Worm (Caenorhabditis elegans) whole organism, L2 larva: Measurements from ENCODE around the gene W05B2.2.

ENCODE experiments used
- C34F6.9 ChIP-seq: fragments of 150-350 bp; optimal IDR thresholded peaks from 2 replicates; lab custom pipeline; 2014; ENCODE audit warnings: missing biosample characterization, missing genetic modification characterization
- F13H6.1 ChIP-seq: sonication (generic microtip); optimal IDR thresholded peaks from 2 replicates; lab custom pipeline; 2016; ENCODE audit warnings: missing genetic modification characterization, missing compliant biosample characterization
- R02D3.7 ChIP-seq: fragments of 150-350 bp; optimal IDR thresholded peaks from 2 replicates; lab custom pipeline; 2014; ENCODE audit warnings: missing biosample characterization, missing genetic modification characterization
- Y55F3AM.14 ChIP-seq: fragments of 200-800 bp; sonication (Bioruptor generic); optimal IDR thresholded peaks from 2 replicates; lab custom pipeline; 2018; ENCODE audit warnings: mild to moderate bottlenecking, missing genetic modification characterization, missing compliant biosample characterization
- aly-2 ChIP-seq: fragments of 150-350 bp; optimal IDR thresholded peaks from 2 replicates; lab custom pipeline; 2014; ENCODE audit warnings: missing biosample characterization, missing genetic modification characterization
- ama-1 ChIP-seq: fragments of 150-350 bp; optimal IDR thresholded peaks from 2 replicates; lab custom pipeline; 2018; ENCODE audit warnings: inconsistent platforms
- ceh-16 ChIP-seq: fragments of 150-350 bp; optimal IDR thresholded peaks from 2 replicates; lab custom pipeline; 2014; ENCODE audit warnings: missing biosample characterization, missing genetic modification characterization
- ceh-82 ChIP-seq: fragments of 150-350 bp; optimal IDR thresholded peaks from 2 replicates; lab custom pipeline; 2014; ENCODE audit warnings: missing biosample characterization, missing genetic modification characterization
- dmd-4 ChIP-seq: sonication (generic microtip); optimal IDR thresholded peaks from 2 replicates; lab custom pipeline; 2017; ENCODE audit warnings: missing biosample characterization, missing genetic modification characterization
- egl-27 ChIP-seq: sonication (generic microtip); optimal IDR thresholded peaks from 3 replicates; lab custom pipeline; 2017; ENCODE audit warnings: missing biosample characterization, missing genetic modification reagents, missing genetic modification characterization
- elt-1 ChIP-seq: fragments of 150-350 bp; optimal IDR thresholded peaks from 2 replicates; lab custom pipeline; 2014; ENCODE audit warnings: missing biosample characterization, missing genetic modification characterization
- elt-3 ChIP-seq: sonication (generic microtip); optimal IDR thresholded peaks from 2 replicates; lab custom pipeline; 2017; ENCODE audit warnings: missing biosample characterization, missing genetic modification characterization
- fos-1 ChIP-seq: fragments of 150-350 bp; optimal IDR thresholded peaks from 2 replicates; lab custom pipeline; 2014; ENCODE audit warnings: missing biosample characterization, missing genetic modification characterization
- gmeb-1 ChIP-seq: fragments of 150-350 bp; optimal IDR thresholded peaks from 2 replicates; lab custom pipeline; 2014; ENCODE audit warnings: missing biosample characterization, missing genetic modification characterization
- lin-11 ChIP-seq: fragments of 150-350 bp; sonication (generic microtip); optimal IDR thresholded peaks from 2 replicates; lab custom pipeline; 2014; ENCODE audit warnings: missing biosample characterization, missing genetic modification characterization, inconsistent platforms, mixed read lengths
- lin-13 ChIP-seq: fragments of 150-350 bp; optimal IDR thresholded peaks from 2 replicates; lab custom pipeline; 2014; ENCODE audit warnings: missing biosample characterization, missing genetic modification reagents, missing genetic modification characterization
- lin-39 ChIP-seq: fragments of 150-350 bp; optimal IDR thresholded peaks from 2 replicates; lab custom pipeline; 2014; ENCODE audit warnings: missing biosample characterization, missing genetic modification reagents, missing genetic modification characterization
- lsy-2 ChIP-seq, 2 experiments: fragments of 150-350 bp in 1 of 2; sonication (generic microtip) in 1 of 2; optimal IDR thresholded peaks; 2 replicates each; lab custom pipeline; 2014 to 2017; ENCODE audit warnings: missing biosample characterization in 2 of 2, missing genetic modification characterization in 2 of 2
- mab-5 ChIP-seq: fragments of 150-350 bp; optimal IDR thresholded peaks from 2 replicates; lab custom pipeline; 2014; ENCODE audit warnings: missing biosample characterization, missing genetic modification characterization
- mbf-1 ChIP-seq: sonication (generic microtip); optimal IDR thresholded peaks from 2 replicates; lab custom pipeline; 2017; ENCODE audit warnings: missing biosample characterization, missing genetic modification characterization
- mdl-1 ChIP-seq, 2 experiments: fragments of 150-350 bp in 1 of 2; sonication (generic microtip) in 1 of 2; optimal IDR thresholded peaks; 2 replicates each; lab custom pipeline; 2017; ENCODE audit warnings: missing biosample characterization in 2 of 2, missing genetic modification characterization in 2 of 2
- nhr-10 ChIP-seq: sonication (generic microtip); optimal IDR thresholded peaks from 2 replicates; lab custom pipeline; 2017; ENCODE audit warnings: missing biosample characterization, missing genetic modification characterization
- nhr-11 ChIP-seq: fragments of 150-350 bp; optimal IDR thresholded peaks from 2 replicates; lab custom pipeline; 2014; ENCODE audit warnings: missing biosample characterization, missing genetic modification characterization
- nhr-12 ChIP-seq: fragments of 150-350 bp; optimal IDR thresholded peaks from 2 replicates; lab custom pipeline; 2014; ENCODE audit warnings: missing biosample characterization, missing genetic modification characterization
- nhr-129 ChIP-seq: fragments of 150-350 bp; optimal IDR thresholded peaks from 2 replicates; lab custom pipeline; 2014; ENCODE audit warnings: missing biosample characterization, missing genetic modification characterization
- nhr-21 ChIP-seq: fragments of 150-350 bp; optimal IDR thresholded peaks from 2 replicates; lab custom pipeline; 2014; ENCODE audit warnings: missing biosample characterization, missing genetic modification characterization
- nhr-23 ChIP-seq: fragments of 150-350 bp; optimal IDR thresholded peaks from 2 replicates; lab custom pipeline; 2014; ENCODE audit warnings: missing biosample characterization, missing genetic modification reagents, missing genetic modification characterization
- nhr-237 ChIP-seq: fragments of 150-350 bp; optimal IDR thresholded peaks from 2 replicates; lab custom pipeline; 2014; ENCODE audit warnings: missing biosample characterization, missing genetic modification characterization
- nhr-25 ChIP-seq: fragments of 150-350 bp; sonication (generic microtip); optimal IDR thresholded peaks from 3 replicates; lab custom pipeline; 2014; ENCODE audit warnings: missing biosample characterization, missing genetic modification characterization
- nhr-6 ChIP-seq: fragments of 150-350 bp; optimal IDR thresholded peaks from 2 replicates; lab custom pipeline; 2014; ENCODE audit warnings: missing biosample characterization, missing genetic modification characterization
- nhr-77 ChIP-seq: fragments of 150-350 bp; optimal IDR thresholded peaks from 2 replicates; lab custom pipeline; 2014; ENCODE audit warnings: missing biosample characterization, missing genetic modification characterization
- peb-1 ChIP-seq: fragments of 150-350 bp; optimal IDR thresholded peaks from 2 replicates; lab custom pipeline; 2014; ENCODE audit warnings: missing biosample characterization, missing genetic modification characterization
- sem-4 ChIP-seq: fragments of 150-350 bp; optimal IDR thresholded peaks from 2 replicates; lab custom pipeline; 2014; ENCODE audit warnings: missing biosample characterization, missing genetic modification reagents, missing genetic modification characterization
- skn-1 ChIP-seq: sonication (generic microtip); optimal IDR thresholded peaks from 2 replicates; lab custom pipeline; 2017; ENCODE audit warnings: missing biosample characterization, missing genetic modification characterization
- sma-3 ChIP-seq: sonication (generic microtip); optimal IDR thresholded peaks from 2 replicates; lab custom pipeline; 2016; ENCODE audit warnings: missing genetic modification reagents, missing genetic modification characterization, missing compliant biosample characterization
- sma-9 ChIP-seq, 2 experiments: fragments of 150-350 bp in 1 of 2; sonication (generic microtip) in 1 of 2; optimal IDR thresholded peaks; 2 replicates each; lab custom pipeline; 2014 to 2016; ENCODE audit warnings: missing genetic modification characterization in 2 of 2, mild to moderate bottlenecking in 1 of 2, missing biosample characterization in 1 of 2, missing compliant biosample characterization in 1 of 2, missing genetic modification reagents in 1 of 2, moderate library complexity in 1 of 2
- snpc-4 ChIP-seq: fragments of 150-350 bp; optimal IDR thresholded peaks from 2 replicates; lab custom pipeline; 2014; ENCODE audit warnings: missing biosample characterization, missing genetic modification characterization
- unc-39 ChIP-seq: fragments of 150-350 bp; optimal IDR thresholded peaks from 2 replicates; lab custom pipeline; 2014; ENCODE audit warnings: missing biosample characterization, missing genetic modification characterization
- unc-62 ChIP-seq: fragments of 150-350 bp; optimal IDR thresholded peaks from 2 replicates; lab custom pipeline; 2014; ENCODE audit warnings: missing biosample characterization, missing genetic modification reagents, missing genetic modification characterization
- ztf-1 ChIP-seq: fragments of 200-800 bp; sonication (Bioruptor generic); conservative IDR thresholded peaks from 2 replicates; pipeline ENCODE4 v1.3.6; 2022; ENCODE audit warnings: missing genetic modification characterization, missing compliant biosample characterization
- ztf-4 ChIP-seq: fragments of 150-350 bp; optimal IDR thresholded peaks from 2 replicates; lab custom pipeline; 2014; ENCODE audit warnings: missing biosample characterization, missing genetic modification characterization

Gene W05B2.2

DNA sequence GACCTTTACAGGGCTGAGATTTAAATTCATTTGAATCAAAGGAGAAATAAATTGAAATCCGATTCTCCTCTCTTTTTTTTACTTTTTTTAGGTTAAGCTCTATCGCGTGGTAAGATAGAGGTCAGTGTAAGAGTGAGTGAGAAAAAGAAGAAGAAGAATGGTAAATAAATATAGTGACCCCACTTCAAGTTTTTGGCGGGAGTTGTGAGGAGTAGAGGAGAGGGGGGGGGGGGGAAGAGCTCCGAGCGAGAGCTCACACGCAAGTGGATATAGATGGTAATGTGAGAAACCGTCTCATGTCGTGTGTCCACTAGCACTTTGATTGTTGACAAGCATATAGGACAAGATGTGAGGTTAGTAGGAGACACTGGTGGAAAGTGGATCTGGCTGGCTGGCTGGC lies at the start of gene W05B2.2:
TSS of gene W05B2.2 (minus strand) at position 101 of the 400 bp plus-strand sequence.
- TF ChIP-seq nhr-237 (tag; lab: Kevin White, UChicago) (no peak), snpc-4 (tag; lab: Kevin White, UChicago) (no peak), ztf-1 (GFP tag; lab: Robert Waterston, UW) (no peak), nhr-11 (no peak), nhr-23 (tag; lab: Kevin White, UChicago) (no peak)

DNA sequence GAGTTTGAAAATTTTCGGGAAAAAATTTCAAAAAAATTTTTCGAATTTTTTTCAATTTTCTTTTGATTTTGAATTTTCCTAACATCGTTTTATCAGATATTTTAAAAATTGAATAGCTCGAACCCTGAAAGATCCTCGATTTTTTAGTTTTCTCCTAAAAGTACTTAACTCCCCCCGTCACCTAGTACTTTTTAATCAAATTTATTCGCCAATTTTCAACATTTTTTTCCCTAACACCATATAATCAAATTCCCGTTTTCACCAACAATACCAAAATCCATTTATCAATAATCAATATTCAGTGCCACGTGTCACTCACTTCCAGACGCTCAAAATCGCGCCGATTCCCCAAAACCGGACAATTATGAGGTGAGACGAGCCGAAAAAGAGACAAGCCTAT lies 45.4 kb upstream of the W05B2.2 start, which contains the start of gene kvs-4:
TSS of gene kvs-4 (plus strand) at position 301 of the 400 bp plus-strand sequence.
- TF ChIP-seq lin-39 (no peak), ztf-1 (GFP tag; lab: Robert Waterston, UW) (no peak), F13H6.1 (no peak), ceh-82 (tag; lab: Kevin White, UChicago) (no peak), sem-4 (no peak), ceh-16 (tag; lab: Kevin White, UChicago) (no peak), elt-1 (tag; lab: Kevin White, UChicago) (no peak), nhr-23 (tag; lab: Kevin White, UChicago) (no peak), peb-1 (tag; lab: Kevin White, UChicago) (no peak), lin-13 (GFP tag; lab: Kevin White, UChicago) (no peak), fos-1 (no peak), unc-39 (tag; lab: Kevin White, UChicago) (no peak), sma-9 (GFP tag; optimal IDR thresholded peaks at IDR 0.05; lab: Kevin White, UChicago) (no peak), sma-9 (tag; optimal IDR thresholded peaks at IDR 0.05; lab: Kevin White, UChicago) (no peak), nhr-25 (tag; lab: Kevin White, UChicago) (no peak), snpc-4 (tag; lab: Kevin White, UChicago) (no peak), mab-5 (no peak)

DNA sequence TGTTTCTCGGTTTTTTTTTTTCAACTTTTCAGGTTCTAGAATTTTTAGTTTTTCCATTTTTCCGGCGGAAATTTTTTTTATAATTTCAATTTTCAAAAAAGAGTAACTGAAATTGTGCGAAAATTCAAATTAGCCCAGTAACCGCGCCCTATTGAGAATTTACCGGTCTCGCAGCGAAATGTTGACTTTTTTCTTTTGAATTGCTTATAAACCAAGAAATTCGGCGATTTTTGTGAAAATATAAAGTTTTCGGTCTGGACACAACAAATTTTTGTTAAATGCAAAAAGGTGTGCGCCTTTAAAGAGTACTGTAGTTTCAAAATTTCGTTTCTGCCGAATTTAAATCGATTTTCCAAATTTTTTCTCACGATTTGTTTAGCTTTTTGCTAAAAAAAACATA lies 43.7 kb upstream of the W05B2.2 start:
- no peak for TF ChIP-seq ceh-82 (tag; lab: Kevin White, UChicago)
- no peak for TF ChIP-seq unc-39 (tag; lab: Kevin White, UChicago)
- no peak for TF ChIP-seq mbf-1 (tag; lab: Kevin White, UChicago)
- no peak for TF ChIP-seq nhr-6 (tag; lab: Kevin White, UChicago)
- no peak for TF ChIP-seq nhr-11
- no peak for TF ChIP-seq nhr-21 (tag; lab: Kevin White, UChicago)
- TF ChIP-seq lsy-2 (tag; optimal IDR thresholded peaks at IDR 0.05; lab: Kevin White, UChicago): no peak
- no peak for TF ChIP-seq gmeb-1
- TF ChIP-seq elt-1 (tag; lab: Kevin White, UChicago): no peak
- no peak for TF ChIP-seq ztf-4 (tag; lab: Kevin White, UChicago)
- no peak for TF ChIP-seq fos-1
- no peak for TF ChIP-seq nhr-237 (tag; lab: Kevin White, UChicago)
- no peak for TF ChIP-seq egl-27 (tag; lab: Kevin White, UChicago)
- TF ChIP-seq R02D3.7 (tag; lab: Kevin White, UChicago): no peak
- TF ChIP-seq Y55F3AM.14: no peak
- no peak for TF ChIP-seq nhr-10 (tag; lab: Kevin White, UChicago)

ce11 chrIII:11008869-11009268 lies 42.0 kb upstream of the W05B2.2 start, which contains the start of gene exos-1:
Gene exos-1 (plus strand): TSS chrIII:11009043.
- TF ChIP-seq lin-13 (GFP tag; lab: Kevin White, UChicago) (no peak), nhr-23 (tag; lab: Kevin White, UChicago) (no peak), lin-39 (no peak), nhr-129 (tag; lab: Kevin White, UChicago) (no peak), ceh-82 (tag; lab: Kevin White, UChicago) (no peak), nhr-12 (tag; lab: Kevin White, UChicago) (no peak), unc-39 (tag; lab: Kevin White, UChicago) (no peak), ama-1 (lab: Kevin White, UChicago) (no peak), sma-3 (no peak), F13H6.1 (no peak)

- peak; percentile 62 for TF ChIP-seq ztf-4 (tag; lab: Kevin White, UChicago)
- peak; percentile 68 for TF ChIP-seq nhr-25 (tag; lab: Kevin White, UChicago)
- no peak for TF ChIP-seq ztf-1 (GFP tag; lab: Robert Waterston, UW)
- peak; percentile 79 for TF ChIP-seq sma-3
- TF ChIP-seq nhr-23 (tag; lab: Kevin White, UChicago): no peak
- TF ChIP-seq mdl-1 (tag; optimal IDR thresholded peaks at IDR 0.05; lab: Kevin White, UChicago): peak in 1 of 2 experiments; percentile 13
- TF ChIP-seq fos-1: peak; percentile 44
- TF ChIP-seq lin-39: no peak
- TF ChIP-seq peb-1 (tag; lab: Kevin White, UChicago): no peak
- TF ChIP-seq C34F6.9 (tag; lab: Kevin White, UChicago): peak; percentile 80
- TF ChIP-seq nhr-77 (tag; lab: Kevin White, UChicago): no peak
- TF ChIP-seq skn-1 (tag; lab: Kevin White, UChicago): no peak
- peak; percentile 49 for TF ChIP-seq ceh-82 (tag; lab: Kevin White, UChicago)
- TF ChIP-seq aly-2 (tag; lab: Kevin White, UChicago): no peak
- TF ChIP-seq dmd-4 (tag; lab: Kevin White, UChicago): no peak
- no peak for TF ChIP-seq elt-3
- TF ChIP-seq elt-1 (tag; lab: Kevin White, UChicago): no peak
- TF ChIP-seq sem-4: peak; percentile 30
- TF ChIP-seq ceh-16 (tag; lab: Kevin White, UChicago): peak; percentile 28
- TF ChIP-seq lin-11 (tag; lab: Kevin White, UChicago): peak; percentile 78
- no peak for TF ChIP-seq unc-62 (GFP tag; lab: Kevin White, UChicago)
- TF ChIP-seq F13H6.1: peak; percentile 67
Measured at ce11 chrIII:11007552-11008272, 40.8 kb upstream of the W05B2.2 start, which contains the start of the genes fipr-17 and Y48A6B.3. Gene fipr-17 (minus strand): TSS chrIII:11007602. Gene Y48A6B.3 (plus strand): TSS chrIII:11008222.
